Worm (Caenorhabditis elegans) whole organism, L4 larva: ENCODE measurements around the gene sru-1.

Source experiments
- F49E8.2 ChIP-seq: sonication (generic microtip); optimal IDR thresholded peaks from 2 replicates; lab custom pipeline; 2016; ENCODE audit warnings: missing compliant biosample characterization, mild to moderate bottlenecking, missing genetic modification characterization, borderline replicate concordance
- T20F7.1 ChIP-seq: fragments of 200-800 bp; sonication (Bioruptor generic); optimal IDR thresholded peaks from 2 replicates; lab custom pipeline; 2018; ENCODE audit warnings: mild to moderate bottlenecking, missing genetic modification characterization, missing compliant biosample characterization
- Y48G9A.11 ChIP-seq: fragments of 200-800 bp; sonication (Bioruptor generic); IDR thresholded peaks from 2 replicates; pipeline ENCODE4 v1.3.6; 2022; ENCODE audit warnings: missing genetic modification reagents, missing genetic modification characterization, missing compliant biosample characterization
- ZK337.2 ChIP-seq: fragments of 200-800 bp; sonication (Bioruptor generic); IDR thresholded peaks from 2 replicates; pipeline ENCODE4 v1.3.6; 2022; ENCODE audit warnings: missing genetic modification reagents, missing genetic modification characterization, missing compliant biosample characterization
- aha-1 ChIP-seq: fragments of 150-350 bp; peaks from one replicate; lab custom pipeline; 2014; ENCODE audit warnings: missing biosample characterization, missing genetic modification characterization
- attf-4 ChIP-seq: sonication (generic microtip); optimal IDR thresholded peaks from 3 replicates; lab custom pipeline; 2017; ENCODE audit warnings: missing biosample characterization, missing genetic modification characterization
- ceh-28 ChIP-seq: fragments of 150-350 bp; optimal IDR thresholded peaks from 2 replicates; lab custom pipeline; 2014; ENCODE audit warnings: missing biosample characterization, missing genetic modification reagents, missing genetic modification characterization
- ceh-82 ChIP-seq: sonication (generic microtip); optimal IDR thresholded peaks from 2 replicates; lab custom pipeline; 2017; ENCODE audit warnings: missing biosample characterization, missing genetic modification characterization
- ces-1 ChIP-seq: fragments of 150-350 bp; sonication (generic microtip); optimal IDR thresholded peaks from 4 replicates; lab custom pipeline; 2014; ENCODE audit warnings: missing biosample characterization, missing genetic modification reagents, missing genetic modification characterization
- cey-2 ChIP-seq: sonication (generic microtip); optimal IDR thresholded peaks from 3 replicates; lab custom pipeline; 2017; ENCODE audit warnings: missing genetic modification characterization, mild to moderate bottlenecking, missing compliant biosample characterization, antibody characterized with exemption, borderline replicate concordance; ENCODE audit not compliant: insufficient read depth
- daf-16 ChIP-seq, 3 experiments: sonication (generic microtip); optimal IDR thresholded peaks; 2 replicates each; lab custom pipeline; 2016 to 2017; ENCODE audit warnings: missing genetic modification characterization in 3 of 3, missing genetic modification reagents in 3 of 3, mild to moderate bottlenecking in 2 of 3, missing compliant biosample characterization in 2 of 3, missing biosample characterization in 1 of 3, moderate library complexity in 1 of 3
- dmd-6 ChIP-seq: fragments of 200-800 bp; sonication (Bioruptor generic); IDR thresholded peaks from 2 replicates; pipeline ENCODE4 v1.3.6; 2022; ENCODE audit warnings: missing genetic modification reagents, missing genetic modification characterization, missing compliant biosample characterization
- dmd-9 ChIP-seq: fragments of 200-800 bp; sonication (Bioruptor generic); IDR thresholded peaks from 2 replicates; pipeline ENCODE4 v1.3.6; 2022; ENCODE audit warnings: missing genetic modification reagents, missing genetic modification characterization, missing compliant biosample characterization
- dpl-1 ChIP-seq: fragments of 150-350 bp; optimal IDR thresholded peaks from 2 replicates; lab custom pipeline; 2014; ENCODE audit warnings: missing biosample characterization, missing genetic modification reagents, missing genetic modification characterization
- dve-1 ChIP-seq: sonication (generic microtip); optimal IDR thresholded peaks from 2 replicates; lab custom pipeline; 2017; ENCODE audit warnings: antibody characterized with exemption, mild to moderate bottlenecking, missing genetic modification characterization, missing compliant biosample characterization; ENCODE audit not compliant: insufficient read depth
- fkh-10 ChIP-seq: fragments of 150-350 bp; optimal IDR thresholded peaks from 2 replicates; lab custom pipeline; 2014; ENCODE audit warnings: missing biosample characterization, missing genetic modification reagents, missing genetic modification characterization
- hlh-30 ChIP-seq: sonication (generic microtip); optimal IDR thresholded peaks from 2 replicates; lab custom pipeline; 2017; ENCODE audit warnings: antibody characterized with exemption, mild to moderate bottlenecking, missing genetic modification characterization, missing compliant biosample characterization; ENCODE audit not compliant: insufficient read depth
- hmg-1.1 ChIP-seq: fragments of 200-800 bp; sonication (Bioruptor generic); IDR thresholded peaks from 2 replicates; pipeline ENCODE4 v1.3.6; 2022; ENCODE audit warnings: missing genetic modification reagents, missing genetic modification characterization, missing compliant biosample characterization
- lsy-2 ChIP-seq, 2 experiments: fragments of 150-350 bp in 1 of 2; sonication (generic microtip) in 1 of 2; optimal IDR thresholded peaks; 2 replicates each; lab custom pipeline; 2014 to 2017; ENCODE audit warnings: missing biosample characterization in 2 of 2, missing genetic modification characterization in 2 of 2
- madf-5 ChIP-seq, 2 experiments: fragments of 200-800 bp; sonication (Bioruptor generic); IDR thresholded peaks; 2 replicates each; pipeline ENCODE4 v1.3.6; 2022; ENCODE audit warnings: missing compliant biosample characterization in 2 of 2, missing genetic modification characterization in 2 of 2
- madf-9 ChIP-seq: fragments of 200-800 bp; sonication (Bioruptor generic); conservative IDR thresholded peaks from 2 replicates; pipeline ENCODE4 v1.3.6; 2022; ENCODE audit warnings: missing genetic modification reagents, missing genetic modification characterization, missing compliant biosample characterization
- mdl-1 ChIP-seq, 2 experiments: fragments of 150-350 bp in 1 of 2; sonication (generic microtip) in 1 of 2; optimal IDR thresholded peaks; 2 replicates each; lab custom pipeline; 2014 to 2017; ENCODE audit warnings: missing biosample characterization in 2 of 2, missing genetic modification characterization in 2 of 2
- mdt-29 ChIP-seq: fragments of 200-800 bp; sonication (Bioruptor generic); IDR thresholded peaks from 2 replicates; pipeline ENCODE4 v1.3.6; 2022; ENCODE audit warnings: missing genetic modification reagents, missing genetic modification characterization, missing compliant biosample characterization
- mep-1 ChIP-seq: fragments of 150-350 bp; sonication (generic microtip); optimal IDR thresholded peaks from 3 replicates; lab custom pipeline; 2014; ENCODE audit warnings: missing biosample characterization, missing genetic modification characterization
- mes-2 ChIP-seq: sonication (generic microtip); optimal IDR thresholded peaks from 2 replicates; lab custom pipeline; 2016; ENCODE audit warnings: missing genotype, mild to moderate bottlenecking, missing genetic modification characterization, missing compliant biosample characterization; ENCODE audit not compliant: poor library complexity, severe bottlenecking
- mxl-2 ChIP-seq: fragments of 200-800 bp; sonication (Bioruptor generic); conservative IDR thresholded peaks from 2 replicates; pipeline ENCODE4 v1.3.6; 2022; ENCODE audit warnings: missing genetic modification reagents, missing genetic modification characterization, missing compliant biosample characterization
- mxl-3 ChIP-seq: fragments of 200-800 bp; sonication (Bioruptor generic); optimal IDR thresholded peaks from 2 replicates; lab custom pipeline; 2018; ENCODE audit warnings: mild to moderate bottlenecking, missing genetic modification characterization, missing compliant biosample characterization
- nhr-10 ChIP-seq: fragments of 150-350 bp; optimal IDR thresholded peaks from 2 replicates; lab custom pipeline; 2014; ENCODE audit warnings: missing biosample characterization, missing genetic modification characterization
- nhr-102 ChIP-seq: sonication (generic microtip); optimal IDR thresholded peaks from 2 replicates; lab custom pipeline; 2016; ENCODE audit warnings: mild to moderate bottlenecking, missing genetic modification characterization, moderate library complexity, missing compliant biosample characterization
- nhr-6 ChIP-seq: fragments of 150-350 bp; optimal IDR thresholded peaks from 2 replicates; lab custom pipeline; 2014; ENCODE audit warnings: missing biosample characterization, missing genetic modification characterization
- rbr-2 ChIP-seq: sonication (generic microtip); optimal IDR thresholded peaks from 2 replicates; lab custom pipeline; 2016; ENCODE audit warnings: missing genotype, missing genetic modification characterization, missing compliant biosample characterization
- sdz-12 ChIP-seq: fragments of 200-800 bp; sonication (Bioruptor generic); optimal IDR thresholded peaks from 2 replicates; lab custom pipeline; 2018; ENCODE audit warnings: mild to moderate bottlenecking, missing genetic modification characterization, missing compliant biosample characterization
- spr-1 ChIP-seq: sonication (generic microtip); optimal IDR thresholded peaks from 2 replicates; lab custom pipeline; 2016; ENCODE audit warnings: mild to moderate bottlenecking, missing genetic modification characterization, missing compliant biosample characterization
- spr-3 ChIP-seq: fragments of 200-800 bp; sonication (Bioruptor generic); optimal IDR thresholded peaks from 2 replicates; lab custom pipeline; 2018; ENCODE audit warnings: mild to moderate bottlenecking, missing genetic modification characterization, missing compliant biosample characterization
- tra-1 ChIP-seq: fragments of 200-800 bp; sonication (Bioruptor generic); IDR thresholded peaks from 2 replicates; pipeline ENCODE4 v1.3.6; 2022; ENCODE audit warnings: missing genetic modification reagents, missing genetic modification characterization, missing compliant biosample characterization
- zag-1 ChIP-seq: fragments of 150-350 bp; optimal IDR thresholded peaks from 2 replicates; lab custom pipeline; 2014; ENCODE audit warnings: missing biosample characterization, missing genetic modification characterization
- zfp-3 ChIP-seq: fragments of 200-800 bp; sonication (Bioruptor generic); conservative IDR thresholded peaks from 2 replicates; pipeline ENCODE4 v1.3.6; 2022; ENCODE audit warnings: missing genetic modification reagents, missing genetic modification characterization, missing compliant biosample characterization
- zip-11 ChIP-seq: fragments of 200-800 bp; sonication (Bioruptor generic); IDR thresholded peaks from 2 replicates; pipeline ENCODE4 v1.3.6; 2022; ENCODE audit warnings: missing genetic modification characterization, missing compliant biosample characterization

Gene sru-1

ce11 chrIV:9516831-9517230, 28.4 kb downstream of the sru-1 start, which contains the start of gene C33A12.19 (continued):
- TF ChIP-seq madf-5 (GFP tag; IDR thresholded peaks at IDR 0.05; lab: Robert Waterston, UW): no peak
- TF ChIP-seq mxl-3 (GFP tag; lab: Kevin White, UChicago): no peak
- TF ChIP-seq daf-16 (GFP tag; optimal IDR thresholded peaks at IDR 0.05; lab: Kevin White, UChicago): no peak
- no peak for TF ChIP-seq daf-16 (tag; optimal IDR thresholded peaks at IDR 0.05; lab: Kevin White, UChicago)

ce11 chrIV:9518608-9519007, 30.2 kb downstream of the sru-1 start, which contains the start of gene nlp-35:
nlp-35 (minus strand) TSS chrIV:9518926.
- TF ChIP-seq mep-1 (tag; lab: Kevin White, UChicago) (no peak), mdl-1 (tag; optimal IDR thresholded peaks at IDR 0.05; lab: Kevin White, UChicago) (no peak), zfp-3 (GFP tag; lab: Robert Waterston, UW) (0 out of 2 replicates have a peak, but pooled peaks have one; percentile 63), ces-1 (GFP tag; lab: Kevin White, UChicago) (no peak), mdt-29 (GFP tag; lab: Robert Waterston, UW) (0 out of 2 replicates have a peak, but pooled peaks have one; percentile 52), ceh-82 (tag; lab: Kevin White, UChicago) (no peak), spr-1 (tag; lab: Kevin White, UChicago) (no peak), aha-1 (tag; lab: Kevin White, UChicago) (no peak), zip-11 (no peak), ZK337.2 (GFP tag; lab: Robert Waterston, UW) (no peak), fkh-10 (GFP tag; lab: Kevin White, UChicago) (no peak), madf-9 (no peak), dmd-6 (GFP tag; lab: Robert Waterston, UW) (no peak), mxl-2 (GFP tag; lab: Robert Waterston, UW) (no peak)
- TF ChIP-seq, all 104 proteins: peak for 2

- no peak for TF ChIP-seq nhr-102 (tag; lab: Kevin White, UChicago)
- TF ChIP-seq mep-1 (tag; lab: Kevin White, UChicago): no peak
- no peak for TF ChIP-seq nhr-10 (tag; lab: Kevin White, UChicago)
- TF ChIP-seq hmg-1.1 (GFP tag; lab: Robert Waterston, UW): no peak
- no peak for TF ChIP-seq ceh-28 (tag; lab: Kevin White, UChicago)
- no peak for TF ChIP-seq zag-1 (tag; lab: Kevin White, UChicago)
- TF ChIP-seq dmd-6 (GFP tag; lab: Robert Waterston, UW): no peak
- TF ChIP-seq dmd-9 (GFP tag; lab: Robert Waterston, UW): no peak
- TF ChIP-seq sdz-12 (GFP tag; lab: Kevin White, UChicago): no peak
- TF ChIP-seq F49E8.2 (tag; lab: Kevin White, UChicago): no peak
- TF ChIP-seq spr-3 (GFP tag; lab: Kevin White, UChicago): no peak
- TF ChIP-seq, all 104 proteins: peak for 0
These were observed 32.2 kb downstream of the sru-1 start for ce11 chrIV:9520629-9521028.

ce11 chrIV:9523139-9523538, 34.7 kb downstream of the sru-1 start:
- no peak for TF ChIP-seq F49E8.2 (tag; lab: Kevin White, UChicago)
- TF ChIP-seq aha-1 (tag; lab: Kevin White, UChicago): no peak

ce11 chrIV:9524849-9525460, 36.5 kb downstream of the sru-1 start, which contains the start of gene ndua-5:
ndua-5 (minus strand) TSS chrIV:9524899.
- peak; percentile 88 for TF ChIP-seq dpl-1
- TF ChIP-seq hlh-30: peak; percentile 12
- no peak for TF ChIP-seq cey-2 (tag; lab: Kevin White, UChicago)
- TF ChIP-seq zip-11: no peak
- TF ChIP-seq lsy-2 (tag; optimal IDR thresholded peaks at IDR 0.05; lab: Kevin White, UChicago): peak in 1 of 2 experiments; percentile 62
- no peak for TF ChIP-seq tra-1 (GFP tag; lab: Robert Waterston, UW)
- peak; percentile 9 for TF ChIP-seq aha-1 (tag; lab: Kevin White, UChicago)
- no peak for TF ChIP-seq rbr-2 (tag; lab: Kevin White, UChicago)
- peak; percentile 36 for TF ChIP-seq mes-2
- peak; percentile 96 for TF ChIP-seq T20F7.1 (GFP tag; lab: Kevin White, UChicago)
- peak; percentile 38; the same call in 1 of the 2 replicates for TF ChIP-seq hmg-1.1 (GFP tag; lab: Robert Waterston, UW)
- peak; percentile 56 for TF ChIP-seq nhr-6
- no peak for TF ChIP-seq attf-4 (tag; lab: Kevin White, UChicago)
- peak; percentile 34 for TF ChIP-seq dve-1 (tag; lab: Kevin White, UChicago)
- peak; percentile 95 for TF ChIP-seq Y48G9A.11
- TF ChIP-seq daf-16 (GFP tag; optimal IDR thresholded peaks at IDR 0.05; lab: Kevin White, UChicago): no peak
- TF ChIP-seq daf-16 (tag; optimal IDR thresholded peaks at IDR 0.05; lab: Kevin White, UChicago): peak; percentile 40
